Fruit fly (Drosophila melanogaster) whole organism, wandering third instar larva: ENCODE results near the gene Baldspot.
A peak's percentile ranks its signal among the peaks of the same experiment; 100 is the strongest.

ENCODE experiments used
- Abd-B ChIP-seq: fragments of >200 bp; optimal IDR thresholded peaks from 2 replicates; lab custom pipeline; 2017; ENCODE audit warnings: missing biosample characterization, missing genetic modification characterization
- OdsH ChIP-seq: fragments of 200-800 bp; sonication (Bioruptor generic); optimal IDR thresholded peaks from 2 replicates; lab custom pipeline; 2016; ENCODE audit warnings: missing biosample characterization, mild to moderate bottlenecking, missing genetic modification characterization
- Sp1 ChIP-seq: fragments of 200-800 bp; sonication (Bioruptor generic); optimal IDR thresholded peaks from 3 replicates; lab custom pipeline; 2019; ENCODE audit warnings: missing biosample characterization, mild to moderate bottlenecking, missing genetic modification characterization, moderate library complexity
- ey ChIP-seq: fragments of 200-800 bp; sonication (Bioruptor generic); optimal IDR thresholded peaks from 2 replicates; lab custom pipeline; 2016; ENCODE audit warnings: missing biosample characterization, missing genetic modification characterization
- fru ChIP-seq: fragments of 200-800 bp; sonication (Bioruptor generic); optimal IDR thresholded peaks from 3 replicates; lab custom pipeline; 2016; ENCODE audit warnings: missing biosample characterization, mild to moderate bottlenecking, missing genetic modification characterization
- pan ChIP-seq: fragments of >200 bp; optimal IDR thresholded peaks from 2 replicates; lab custom pipeline; 2017
- psq ChIP-seq: fragments of 200-800 bp; sonication (Bioruptor generic); optimal IDR thresholded peaks from 3 replicates; lab custom pipeline; 2017; ENCODE audit warnings: missing biosample characterization, mild to moderate bottlenecking, missing genetic modification characterization, moderate library complexity
- usp ChIP-seq: fragments of >200 bp; optimal IDR thresholded peaks from 2 replicates; lab custom pipeline; 2017; ENCODE audit warnings: missing biosample characterization, missing genetic modification characterization
- woc ChIP-seq: sonication (Bioruptor generic); optimal IDR thresholded peaks from 2 replicates; lab custom pipeline; 2016; ENCODE audit warnings: missing biosample characterization, mild to moderate bottlenecking, missing genetic modification characterization

DNA sequence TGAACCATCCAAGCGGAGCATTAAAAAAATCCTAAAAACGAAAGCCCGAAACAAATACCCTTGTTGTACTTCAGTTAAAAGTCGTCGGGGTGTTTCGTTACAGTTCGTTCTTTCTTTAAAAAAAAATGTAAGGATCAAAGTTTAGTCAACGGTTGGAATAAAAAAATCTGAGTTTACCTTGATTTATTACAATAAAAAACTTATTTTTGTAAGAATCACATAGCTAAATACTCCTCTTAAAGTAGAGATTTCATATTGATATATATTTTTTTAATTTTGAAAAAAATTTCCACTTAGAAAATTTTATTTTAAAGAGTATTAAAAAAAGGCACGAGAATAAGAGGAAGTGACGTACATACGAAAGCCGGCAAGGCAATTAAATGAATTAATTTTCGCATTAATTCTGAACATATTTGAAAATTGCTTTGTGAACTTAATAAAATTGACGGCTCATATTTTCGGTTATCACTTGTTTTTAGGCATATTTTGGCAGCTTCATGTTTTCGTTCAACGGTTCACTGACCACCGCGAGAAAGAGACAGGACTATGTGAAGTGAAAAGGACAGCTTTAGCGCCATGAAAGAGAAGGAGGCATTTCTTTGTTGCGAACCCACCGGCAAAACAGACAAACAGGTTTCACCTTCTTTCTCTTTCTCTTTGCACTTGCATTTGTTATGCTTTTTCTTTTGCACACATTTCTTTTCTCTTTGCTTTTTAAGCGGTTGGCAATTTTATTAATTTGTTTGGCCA is 22.6 kb downstream of the Baldspot start:
- TF ChIP-seq psq (GFP tag; lab: Kevin White, UChicago) = peak; percentile 78
- TF ChIP-seq Abd-B (GFP tag; lab: Kevin White, UChicago) = no peak
- no peak for TF ChIP-seq ey (GFP tag; lab: Kevin White, UChicago)
- no peak for TF ChIP-seq OdsH (GFP tag; lab: Kevin White, UChicago)
- no peak for TF ChIP-seq woc (GFP tag; lab: Kevin White, UChicago)
- peak; percentile 29 for TF ChIP-seq fru (GFP tag; lab: Kevin White, UChicago)
- TF ChIP-seq pan (lab: Kevin White, UChicago) = no peak
- peak; percentile 2 for TF ChIP-seq Sp1 (GFP tag; lab: Kevin White, UChicago)
- no peak for TF ChIP-seq usp (GFP tag; lab: Kevin White, UChicago)
